Worm (Caenorhabditis elegans) whole organism, L2 larva: ENCODE measurements around the gene srj-40.
A peak's percentile ranks its signal among the peaks of the same experiment; 100 is the strongest.

ENCODE experiments used
- C34F6.9 ChIP-seq: fragments of 150-350 bp; optimal IDR thresholded peaks from 2 replicates; lab custom pipeline; 2014; ENCODE audit warnings: missing biosample characterization, missing genetic modification characterization
- F13H6.1 ChIP-seq: sonication (generic microtip); optimal IDR thresholded peaks from 2 replicates; lab custom pipeline; 2016; ENCODE audit warnings: missing genetic modification characterization, missing compliant biosample characterization
- R02D3.7 ChIP-seq: fragments of 150-350 bp; optimal IDR thresholded peaks from 2 replicates; lab custom pipeline; 2014; ENCODE audit warnings: missing biosample characterization, missing genetic modification characterization
- Y55F3AM.14 ChIP-seq: fragments of 200-800 bp; sonication (Bioruptor generic); optimal IDR thresholded peaks from 2 replicates; lab custom pipeline; 2018; ENCODE audit warnings: mild to moderate bottlenecking, missing genetic modification characterization, missing compliant biosample characterization
- ZK546.5 ChIP-seq: sonication (generic microtip); optimal IDR thresholded peaks from 2 replicates; lab custom pipeline; 2017; ENCODE audit warnings: missing biosample characterization, missing genetic modification characterization
- aly-2 ChIP-seq: fragments of 150-350 bp; optimal IDR thresholded peaks from 2 replicates; lab custom pipeline; 2014; ENCODE audit warnings: missing biosample characterization, missing genetic modification characterization
- ama-1 ChIP-seq: fragments of 150-350 bp; optimal IDR thresholded peaks from 2 replicates; lab custom pipeline; 2018; ENCODE audit warnings: inconsistent platforms
- blmp-1 ChIP-seq: sonication (generic microtip); optimal IDR thresholded peaks from 2 replicates; lab custom pipeline; 2017; ENCODE audit warnings: missing genetic modification characterization, mild to moderate bottlenecking, missing compliant biosample characterization, antibody characterized with exemption, moderate library complexity; ENCODE audit not compliant: insufficient read depth
- ceh-82 ChIP-seq: fragments of 150-350 bp; optimal IDR thresholded peaks from 2 replicates; lab custom pipeline; 2014; ENCODE audit warnings: missing biosample characterization, missing genetic modification characterization
- crh-2 ChIP-seq: sonication (generic microtip); optimal IDR thresholded peaks from 2 replicates; lab custom pipeline; 2017; ENCODE audit warnings: missing biosample characterization, missing genetic modification characterization
- dmd-4 ChIP-seq: sonication (generic microtip); optimal IDR thresholded peaks from 2 replicates; lab custom pipeline; 2017; ENCODE audit warnings: missing biosample characterization, missing genetic modification characterization
- egl-27 ChIP-seq: sonication (generic microtip); optimal IDR thresholded peaks from 3 replicates; lab custom pipeline; 2017; ENCODE audit warnings: missing biosample characterization, missing genetic modification reagents, missing genetic modification characterization
- elt-3 ChIP-seq: sonication (generic microtip); optimal IDR thresholded peaks from 2 replicates; lab custom pipeline; 2017; ENCODE audit warnings: missing biosample characterization, missing genetic modification characterization
- fos-1 ChIP-seq: fragments of 150-350 bp; optimal IDR thresholded peaks from 2 replicates; lab custom pipeline; 2014; ENCODE audit warnings: missing biosample characterization, missing genetic modification characterization
- gmeb-1 ChIP-seq: fragments of 150-350 bp; optimal IDR thresholded peaks from 2 replicates; lab custom pipeline; 2014; ENCODE audit warnings: missing biosample characterization, missing genetic modification characterization
- lin-11 ChIP-seq: fragments of 150-350 bp; sonication (generic microtip); optimal IDR thresholded peaks from 2 replicates; lab custom pipeline; 2014; ENCODE audit warnings: missing biosample characterization, missing genetic modification characterization, inconsistent platforms, mixed read lengths
- lin-13 ChIP-seq: fragments of 150-350 bp; optimal IDR thresholded peaks from 2 replicates; lab custom pipeline; 2014; ENCODE audit warnings: missing biosample characterization, missing genetic modification reagents, missing genetic modification characterization
- lsy-2 ChIP-seq, 2 experiments: fragments of 150-350 bp in 1 of 2; sonication (generic microtip) in 1 of 2; optimal IDR thresholded peaks; 2 replicates each; lab custom pipeline; 2014 to 2017; ENCODE audit warnings: missing biosample characterization in 2 of 2, missing genetic modification characterization in 2 of 2
- mab-5 ChIP-seq: fragments of 150-350 bp; optimal IDR thresholded peaks from 2 replicates; lab custom pipeline; 2014; ENCODE audit warnings: missing biosample characterization, missing genetic modification characterization
- mdl-1 ChIP-seq, 2 experiments: fragments of 150-350 bp in 1 of 2; sonication (generic microtip) in 1 of 2; optimal IDR thresholded peaks; 2 replicates each; lab custom pipeline; 2017; ENCODE audit warnings: missing biosample characterization in 2 of 2, missing genetic modification characterization in 2 of 2
- nhr-11 ChIP-seq: fragments of 150-350 bp; optimal IDR thresholded peaks from 2 replicates; lab custom pipeline; 2014; ENCODE audit warnings: missing biosample characterization, missing genetic modification characterization
- nhr-129 ChIP-seq: fragments of 150-350 bp; optimal IDR thresholded peaks from 2 replicates; lab custom pipeline; 2014; ENCODE audit warnings: missing biosample characterization, missing genetic modification characterization
- nhr-21 ChIP-seq: fragments of 150-350 bp; optimal IDR thresholded peaks from 2 replicates; lab custom pipeline; 2014; ENCODE audit warnings: missing biosample characterization, missing genetic modification characterization
- nhr-25 ChIP-seq: fragments of 150-350 bp; sonication (generic microtip); optimal IDR thresholded peaks from 3 replicates; lab custom pipeline; 2014; ENCODE audit warnings: missing biosample characterization, missing genetic modification characterization
- nhr-6 ChIP-seq: fragments of 150-350 bp; optimal IDR thresholded peaks from 2 replicates; lab custom pipeline; 2014; ENCODE audit warnings: missing biosample characterization, missing genetic modification characterization
- peb-1 ChIP-seq: fragments of 150-350 bp; optimal IDR thresholded peaks from 2 replicates; lab custom pipeline; 2014; ENCODE audit warnings: missing biosample characterization, missing genetic modification characterization
- sem-4 ChIP-seq: fragments of 150-350 bp; optimal IDR thresholded peaks from 2 replicates; lab custom pipeline; 2014; ENCODE audit warnings: missing biosample characterization, missing genetic modification reagents, missing genetic modification characterization
- skn-1 ChIP-seq: sonication (generic microtip); optimal IDR thresholded peaks from 2 replicates; lab custom pipeline; 2017; ENCODE audit warnings: missing biosample characterization, missing genetic modification characterization
- sma-3 ChIP-seq: sonication (generic microtip); optimal IDR thresholded peaks from 2 replicates; lab custom pipeline; 2016; ENCODE audit warnings: missing genetic modification reagents, missing genetic modification characterization, missing compliant biosample characterization
- sma-9 ChIP-seq, 2 experiments: fragments of 150-350 bp in 1 of 2; sonication (generic microtip) in 1 of 2; optimal IDR thresholded peaks; 2 replicates each; lab custom pipeline; 2014 to 2016; ENCODE audit warnings: missing genetic modification characterization in 2 of 2, mild to moderate bottlenecking in 1 of 2, missing biosample characterization in 1 of 2, missing compliant biosample characterization in 1 of 2, missing genetic modification reagents in 1 of 2, moderate library complexity in 1 of 2
- snpc-4 ChIP-seq: fragments of 150-350 bp; optimal IDR thresholded peaks from 2 replicates; lab custom pipeline; 2014; ENCODE audit warnings: missing biosample characterization, missing genetic modification characterization
- unc-39 ChIP-seq: fragments of 150-350 bp; optimal IDR thresholded peaks from 2 replicates; lab custom pipeline; 2014; ENCODE audit warnings: missing biosample characterization, missing genetic modification characterization
- unc-55 ChIP-seq: fragments of 150-350 bp; sonication (generic microtip); optimal IDR thresholded peaks from 3 replicates; lab custom pipeline; 2014; ENCODE audit warnings: missing biosample characterization, missing genetic modification reagents, missing genetic modification characterization
- zag-1 ChIP-seq: fragments of 150-350 bp; optimal IDR thresholded peaks from 2 replicates; lab custom pipeline; 2014; ENCODE audit warnings: missing biosample characterization, missing genetic modification characterization
- ztf-1 ChIP-seq: fragments of 200-800 bp; sonication (Bioruptor generic); conservative IDR thresholded peaks from 2 replicates; pipeline ENCODE4 v1.3.6; 2022; ENCODE audit warnings: missing genetic modification characterization, missing compliant biosample characterization
- ztf-4 ChIP-seq: fragments of 150-350 bp; optimal IDR thresholded peaks from 2 replicates; lab custom pipeline; 2014; ENCODE audit warnings: missing biosample characterization, missing genetic modification characterization

Gene srj-40

DNA sequence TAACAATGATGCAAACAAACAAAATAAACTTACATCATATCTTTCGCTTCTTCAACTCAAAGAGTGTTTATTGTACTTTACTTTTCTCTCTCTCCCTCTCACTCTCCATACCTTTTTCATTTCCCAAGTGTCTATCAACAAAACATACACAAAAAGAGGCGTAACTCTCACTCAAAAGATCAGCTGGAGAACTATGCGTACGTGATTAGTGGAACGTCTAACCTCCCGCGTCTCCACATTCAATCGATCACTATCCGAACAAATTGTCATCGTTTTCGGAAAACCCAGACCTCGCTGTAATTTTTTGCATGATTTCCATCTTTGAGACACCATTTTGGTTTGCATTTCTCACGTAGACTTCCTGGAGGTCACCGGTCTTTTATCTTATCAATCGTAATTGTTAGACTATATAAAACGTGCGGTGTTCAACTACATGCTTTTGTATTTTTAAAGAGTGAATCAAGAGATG lies 29.8 kb downstream of the srj-40 start, which contains the start of gene nhr-57 (continued):
- TF ChIP-seq aly-2 (tag; lab: Kevin White, UChicago) = no peak
- peak; percentile 72 for TF ChIP-seq skn-1
- TF ChIP-seq C34F6.9 = peak; percentile 51
- peak; percentile 86 for TF ChIP-seq Y55F3AM.14
- TF ChIP-seq crh-2 (tag; lab: Kevin White, UChicago) = peak; percentile 51
- TF ChIP-seq dmd-4 (tag; lab: Kevin White, UChicago) = no peak

DNA sequence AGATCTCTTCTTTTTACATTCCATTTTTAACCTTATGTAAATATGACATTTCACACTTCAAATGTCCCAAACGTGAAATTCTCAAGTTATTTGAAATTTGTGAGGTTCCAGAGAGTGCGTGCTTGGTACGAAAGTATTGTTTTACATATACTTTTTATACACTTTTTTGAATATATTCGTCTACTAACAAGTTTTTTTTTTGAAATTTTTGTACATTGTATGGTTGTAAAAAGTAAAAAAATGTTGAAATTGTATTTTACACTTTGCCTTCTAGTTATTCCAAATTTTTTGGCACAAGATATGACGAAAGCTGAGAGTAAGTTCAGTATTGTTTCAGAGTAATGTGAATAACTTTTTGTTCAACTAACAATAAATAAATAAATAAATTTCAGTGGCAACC lies 33.1 kb downstream of the srj-40 start, which contains the start of gene lgc-1:
TSS of gene lgc-1 (plus strand) at position 301 of the 400 bp plus-strand sequence.
- TF ChIP-seq lin-11 (tag; lab: Kevin White, UChicago) (no peak), lsy-2 (tag; optimal IDR thresholded peaks at IDR 0.05; lab: Kevin White, UChicago) (no peak), F13H6.1 (tag; lab: Kevin White, UChicago) (no peak), mab-5 (tag; lab: Kevin White, UChicago) (no peak), nhr-21 (tag; lab: Kevin White, UChicago) (no peak)

ce11 chrV:4138688-4139087 lies 37.0 kb downstream of the srj-40 start, which contains the start of gene lgc-29:
Gene lgc-29 (plus strand): TSS chrV:4138988.
- TF ChIP-seq egl-27 (tag; lab: Kevin White, UChicago) = no peak
- TF ChIP-seq ZK546.5 (tag; lab: Kevin White, UChicago) = no peak
- no peak for TF ChIP-seq fos-1 (tag; lab: Kevin White, UChicago)
- no peak for TF ChIP-seq unc-39 (tag; lab: Kevin White, UChicago)
- TF ChIP-seq Y55F3AM.14 = no peak
- no peak for TF ChIP-seq nhr-11 (tag; lab: Kevin White, UChicago)
- no peak for TF ChIP-seq peb-1 (tag; lab: Kevin White, UChicago)

ce11 chrV:4143034-4143433 lies 41.4 kb downstream of the srj-40 start:
- peak; percentile 4 for TF ChIP-seq snpc-4
- peak; percentile 77 for TF ChIP-seq unc-55
- peak; percentile 76 for TF ChIP-seq F13H6.1 (tag; lab: Kevin White, UChicago)
- peak; percentile 53 to 90 for TF ChIP-seq lsy-2 (tag; optimal IDR thresholded peaks at IDR 0.05; lab: Kevin White, UChicago)
- TF ChIP-seq gmeb-1 (tag; lab: Kevin White, UChicago) = peak; percentile 78
- peak; percentile 72 for TF ChIP-seq nhr-21 (tag; lab: Kevin White, UChicago)
- peak; percentile 87 for TF ChIP-seq crh-2 (tag; lab: Kevin White, UChicago)
- TF ChIP-seq C34F6.9 = peak; percentile 95
- TF ChIP-seq nhr-11 (tag; lab: Kevin White, UChicago) = no peak
- TF ChIP-seq peb-1 (tag; lab: Kevin White, UChicago) = no peak
- peak; percentile 40 for TF ChIP-seq fos-1 (tag; lab: Kevin White, UChicago)
- TF ChIP-seq ama-1 (lab: Kevin White, UChicago) = no peak
- no peak for TF ChIP-seq ZK546.5 (tag; lab: Kevin White, UChicago)
- no peak for TF ChIP-seq ceh-82
- TF ChIP-seq sma-9 (GFP tag; optimal IDR thresholded peaks at IDR 0.05; lab: Kevin White, UChicago) = peak; percentile 89
- TF ChIP-seq sma-9 (tag; optimal IDR thresholded peaks at IDR 0.05; lab: Kevin White, UChicago) = no peak
- peak; percentile 54 for TF ChIP-seq egl-27 (tag; lab: Kevin White, UChicago)
- peak; percentile 40 for TF ChIP-seq zag-1 (tag; lab: Kevin White, UChicago)
- TF ChIP-seq lin-13 = peak; percentile 78
- TF ChIP-seq nhr-129 (tag; lab: Kevin White, UChicago) = peak; percentile 60
- peak; percentile 73 for TF ChIP-seq sem-4 (tag; lab: Kevin White, UChicago)
- TF ChIP-seq nhr-6 (tag; lab: Kevin White, UChicago) = no peak
- peak; percentile 82 for TF ChIP-seq mab-5 (tag; lab: Kevin White, UChicago)
- TF ChIP-seq nhr-25 (tag; lab: Kevin White, UChicago) = peak; percentile 91
- peak; percentile 78 for TF ChIP-seq sma-3
- TF ChIP-seq lin-11 (tag; lab: Kevin White, UChicago) = peak; percentile 38
- TF ChIP-seq ztf-4 (tag; lab: Kevin White, UChicago) = peak; percentile 63
- peak; percentile 27 for TF ChIP-seq blmp-1 (tag; lab: Kevin White, UChicago)
- peak in 1 of 2 experiments; percentile 33 for TF ChIP-seq mdl-1 (tag; optimal IDR thresholded peaks at IDR 0.05; lab: Kevin White, UChicago)
- TF ChIP-seq ztf-1 = no peak
- TF ChIP-seq R02D3.7 (tag; lab: Kevin White, UChicago) = no peak
- peak; percentile 69 for TF ChIP-seq Y55F3AM.14
- TF ChIP-seq elt-3 (tag; lab: Kevin White, UChicago) = no peak
